Fruit fly (Drosophila melanogaster) whole organism, pupa: ENCODE measurements around the gene CG15019.

Source experiments
- CG10348 ChIP-seq: fragments of 200-800 bp; sonication (Bioruptor generic); IDR thresholded peaks from 2 replicates; pipeline ENCODE4 v1.3.6; 2022; ENCODE audit warnings: missing biosample characterization, missing genetic modification characterization
- CG12605 ChIP-seq: fragments of 200-800 bp; sonication (Bioruptor generic); IDR thresholded peaks from 2 replicates; pipeline ENCODE4 v1.3.6; 2022; ENCODE audit warnings: missing biosample characterization, missing genetic modification characterization
- CG13204 ChIP-seq: fragments of 200-800 bp; sonication (Bioruptor generic); optimal IDR thresholded peaks from 2 replicates; lab custom pipeline; 2018; ENCODE audit warnings: missing biosample characterization, mild to moderate bottlenecking, missing genetic modification characterization, moderate library complexity
- CG14655 ChIP-seq: fragments of 200-800 bp; sonication (Bioruptor generic); optimal IDR thresholded peaks from 3 replicates; lab custom pipeline; 2017; ENCODE audit warnings: mild to moderate bottlenecking, missing biosample characterization, missing genetic modification reagents, missing genetic modification characterization
- CG15710 ChIP-seq: fragments of 200-800 bp; sonication (Bioruptor generic); optimal IDR thresholded peaks from 2 replicates; lab custom pipeline; 2018; ENCODE audit warnings: missing biosample characterization, mild to moderate bottlenecking, missing genetic modification characterization, moderate library complexity
- CG17806 ChIP-seq: fragments of 200-800 bp; sonication (Bioruptor generic); optimal IDR thresholded peaks from 2 replicates; lab custom pipeline; 2018; ENCODE audit warnings: missing biosample characterization, mild to moderate bottlenecking, missing genetic modification characterization, moderate library complexity
- CG32121 ChIP-seq: fragments of 200-800 bp; sonication (Bioruptor generic); IDR thresholded peaks from 2 replicates; pipeline ENCODE4 v1.3.6; 2022; ENCODE audit warnings: missing biosample characterization, missing genetic modification characterization
- CG34367 ChIP-seq: fragments of 200-800 bp; sonication (Bioruptor generic); optimal IDR thresholded peaks from 2 replicates; lab custom pipeline; 2018; ENCODE audit warnings: missing biosample characterization, mild to moderate bottlenecking, missing genetic modification characterization
- CG4496 ChIP-seq: fragments of 200-800 bp; sonication (Bioruptor generic); IDR thresholded peaks from 3 replicates; pipeline ENCODE4 v1.3.6; 2022; ENCODE audit warnings: missing biosample characterization, missing genetic modification characterization
- CG8159 ChIP-seq: fragments of 200-800 bp; sonication (Bioruptor generic); optimal IDR thresholded peaks from 3 replicates; lab custom pipeline; 2018; ENCODE audit warnings: missing biosample characterization, mild to moderate bottlenecking, missing genetic modification characterization, moderate library complexity
- CG8301 ChIP-seq: fragments of 200-800 bp; sonication (Bioruptor generic); optimal IDR thresholded peaks from 2 replicates; lab custom pipeline; 2018; ENCODE audit warnings: missing biosample characterization, mild to moderate bottlenecking, missing genetic modification characterization
- CG9948 ChIP-seq: fragments of 200-800 bp; sonication (Bioruptor generic); optimal IDR thresholded peaks from 2 replicates; lab custom pipeline; 2018; ENCODE audit warnings: missing biosample characterization, mild to moderate bottlenecking, missing genetic modification characterization, moderate library complexity
- D1 ChIP-seq: fragments of 200-800 bp; sonication (Bioruptor generic); optimal IDR thresholded peaks from 2 replicates; lab custom pipeline; 2018; ENCODE audit warnings: missing biosample characterization, mild to moderate bottlenecking, missing genetic modification characterization, moderate library complexity
- EcR ChIP-seq: fragments of 200-800 bp; sonication (Bioruptor generic); optimal IDR thresholded peaks from 3 replicates; lab custom pipeline; 2019; ENCODE audit warnings: missing biosample characterization, missing genetic modification characterization, mild to moderate bottlenecking, moderate library complexity, missing genetic modification reagents
- Ets98B ChIP-seq: fragments of 200-800 bp; sonication (Bioruptor generic); IDR thresholded peaks from 2 replicates; pipeline ENCODE4 v1.3.6; 2022; ENCODE audit warnings: missing biosample characterization, missing genetic modification characterization
- Pif1A ChIP-seq: fragments of 200-800 bp; sonication (Bioruptor generic); optimal IDR thresholded peaks from 3 replicates; lab custom pipeline; 2016; ENCODE audit warnings: missing biosample characterization, missing genetic modification characterization
- Pif1B ChIP-seq: fragments of 200-800 bp; sonication (Bioruptor generic); optimal IDR thresholded peaks from 3 replicates; lab custom pipeline; 2016; ENCODE audit warnings: missing biosample characterization, missing genetic modification characterization
- Snoo ChIP-seq: fragments of 200-800 bp; sonication (Bioruptor generic); optimal IDR thresholded peaks from 3 replicates; lab custom pipeline; 2017; ENCODE audit warnings: missing biosample characterization, mild to moderate bottlenecking, missing genetic modification characterization, inconsistent platforms
- fd96Ca ChIP-seq: fragments of 200-800 bp; sonication (Bioruptor generic); IDR thresholded peaks from 3 replicates; pipeline ENCODE4 v1.3.6; 2022; ENCODE audit warnings: missing biosample characterization, missing genetic modification characterization
- gl ChIP-seq: fragments of 200-800 bp; sonication (Bioruptor generic); optimal IDR thresholded peaks from 2 replicates; lab custom pipeline; 2018; ENCODE audit warnings: missing biosample characterization, mild to moderate bottlenecking, missing genetic modification characterization
- rn ChIP-seq: fragments of 200-800 bp; sonication (Bioruptor generic); IDR thresholded peaks from 2 replicates; pipeline ENCODE4 v1.3.6; 2022; ENCODE audit warnings: missing biosample characterization, missing genetic modification characterization

Gene CG15019

dm6 chr3L:4367339-4367738 lies 38.5 kb downstream of the CG15019 start, which contains the start of gene CG11342:
Gene CG11342, minus strand, starts transcription at chr3L:4367458.
- TF ChIP-seq Ets98B (GFP tag; lab: Robert Waterston, UW) (0 out of 2 replicates have a peak, but pooled peaks have one; percentile 18), CG4496 (GFP tag; lab: Robert Waterston, UW) (no peak)

- no peak for TF ChIP-seq CG9948 (tag; lab: Kevin White, UChicago)
- TF ChIP-seq CG32121 (GFP tag; lab: Robert Waterston, UW), result no peak
- TF ChIP-seq Pif1B (GFP tag; lab: Kevin White, UChicago), result no peak
- TF ChIP-seq Pif1A (GFP tag; lab: Kevin White, UChicago), result no peak
Measured at dm6 chr3L:4365197-4365596, 40.7 kb downstream of the CG15019 start, which contains the start of gene CG33514. Gene CG33514, plus strand, starts transcription at chr3L:4365434.

- TF ChIP-seq D1 (tag; lab: Kevin White, UChicago) (no peak), Pif1A (GFP tag; lab: Kevin White, UChicago) (no peak), CG17806 (peak; percentile 65), rn (GFP tag; lab: Robert Waterston, UW) (no peak), CG8159 (tag; lab: Kevin White, UChicago) (no peak), CG4496 (GFP tag; lab: Robert Waterston, UW) (peak; percentile 63), CG14655 (GFP tag; lab: Kevin White, UChicago) (no peak), Snoo (tag; lab: Kevin White, UChicago) (peak; percentile 62), CG34367 (tag; lab: Kevin White, UChicago) (peak; percentile 63), fd96Ca (GFP tag; lab: Robert Waterston, UW) (peak; percentile 26; the same call in 1 of the 3 replicates), CG32121 (GFP tag; lab: Robert Waterston, UW) (peak; percentile 45; the same call in 1 of the 2 replicates), CG13204 (GFP tag; lab: Kevin White, UChicago) (no peak), gl (tag; lab: Kevin White, UChicago) (peak; percentile 41), CG12605 (GFP tag; lab: Robert Waterston, UW) (peak; percentile 54), CG8301 (no peak), EcR (GFP tag; lab: Kevin White, UChicago) (peak; percentile 13), CG9948 (tag; lab: Kevin White, UChicago) (peak; percentile 74), CG15710 (peak; percentile 81), Ets98B (GFP tag; lab: Robert Waterston, UW) (peak; percentile 55), CG10348 (GFP tag; lab: Robert Waterston, UW) (no peak), Pif1B (GFP tag; lab: Kevin White, UChicago) (no peak)
Measured at dm6 chr3L:4363887-4364794, 41.7 kb downstream of the CG15019 start, which contains the start of the genes Cip4 and mRpS6. Gene Cip4, minus strand, starts transcription at chr3L:4364102. Gene mRpS6, plus strand, starts transcription at chr3L:4364550.

- TF ChIP-seq CG34367 (tag; lab: Kevin White, UChicago) (no peak), gl (tag; lab: Kevin White, UChicago) (no peak), Pif1A (GFP tag; lab: Kevin White, UChicago) (no peak), CG32121 (GFP tag; lab: Robert Waterston, UW) (no peak), fd96Ca (GFP tag; lab: Robert Waterston, UW) (no peak), Ets98B (GFP tag; lab: Robert Waterston, UW) (no peak), CG12605 (GFP tag; lab: Robert Waterston, UW) (no peak), Pif1B (GFP tag; lab: Kevin White, UChicago) (no peak)
Measured at dm6 chr3L:4363484-4363883, 42.4 kb downstream of the CG15019 start.

- TF ChIP-seq CG10348 (GFP tag; lab: Robert Waterston, UW), result no peak
- no peak for TF ChIP-seq CG32121 (GFP tag; lab: Robert Waterston, UW)
- no peak for TF ChIP-seq CG12605 (GFP tag; lab: Robert Waterston, UW)
- TF ChIP-seq CG15710, result no peak
- no peak for TF ChIP-seq Ets98B (GFP tag; lab: Robert Waterston, UW)
- TF ChIP-seq, all 21 proteins: peak for 0
Measured at dm6 chr3L:4362937-4363336, 42.9 kb downstream of the CG15019 start.

dm6 chr3L:4360376-4360703 lies 45.5 kb downstream of the CG15019 start:
- TF ChIP-seq CG13204 (GFP tag; lab: Kevin White, UChicago) (peak; percentile 8), CG17806 (no peak), fd96Ca (GFP tag; lab: Robert Waterston, UW) (no peak), EcR (GFP tag; lab: Kevin White, UChicago) (peak; percentile 16), CG8301 (no peak), CG32121 (GFP tag; lab: Robert Waterston, UW) (no peak)
